Worm (Caenorhabditis elegans): ENCODE data around the gene ceh-51.

DNA sequence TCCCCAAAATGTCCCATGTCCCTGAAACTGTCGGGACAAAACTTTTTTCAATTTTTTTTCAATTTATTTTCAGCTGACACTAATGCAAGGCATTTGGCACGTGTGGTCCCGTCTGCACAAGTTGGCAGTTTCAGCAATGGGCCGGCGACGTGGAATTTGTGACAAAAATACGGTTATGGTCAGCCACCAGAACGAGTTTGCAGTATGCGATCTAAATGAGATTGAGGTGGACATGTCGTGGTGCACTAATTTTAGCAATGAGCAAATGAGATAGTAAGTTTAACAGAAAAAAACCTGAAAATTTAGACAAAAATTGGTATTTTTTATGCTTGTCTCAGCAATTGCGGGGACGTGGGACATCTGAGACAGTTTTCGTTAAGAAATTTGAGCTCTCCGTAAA is 31.5 kb upstream of the ceh-51 start:
- TF ChIP-seq ztf-18 (tag; optimal IDR thresholded peaks at IDR 0.05) (no peak), attf-5 (GFP tag; optimal IDR thresholded peaks at IDR 0.05) (no peak), unc-130 (GFP tag; optimal IDR thresholded peaks at IDR 0.05) (no peak), ztf-22 (GFP tag; optimal IDR thresholded peaks at IDR 0.05) (no peak), madf-8 (GFP tag; conservative IDR thresholded peaks at IDR 0.05) (no peak), ceh-40 (GFP tag; IDR thresholded peaks at IDR 0.05) (no peak), dpl-1 (GFP tag; optimal IDR thresholded peaks at IDR 0.05) (no peak), B0336.3 (GFP tag; IDR thresholded peaks at IDR 0.05) (no peak), egl-44 (GFP tag; IDR thresholded peaks at IDR 0.05) (no peak), F57A8.1 (GFP tag; optimal IDR thresholded peaks at IDR 0.05) (no peak), lin-40 (tag; optimal IDR thresholded peaks at IDR 0.05) (no peak), Y53G8AR.9 (GFP tag; conservative IDR thresholded peaks at IDR 0.05) (no peak)
